Fruit fly (Drosophila melanogaster) whole organism, prepupa: ENCODE data around the gene CG43203.

Source experiments
- Blimp-1 ChIP-seq: fragments of 200-800 bp; sonication (Bioruptor generic); optimal IDR thresholded peaks from 3 replicates; lab custom pipeline; 2017; ENCODE audit warnings: missing biosample characterization, missing genetic modification characterization, mild to moderate bottlenecking, moderate library complexity, missing genetic modification reagents
- CG10631 ChIP-seq: fragments of 200-800 bp; sonication (Bioruptor generic); optimal IDR thresholded peaks from 2 replicates; lab custom pipeline; 2016; ENCODE audit warnings: missing biosample characterization, missing genetic modification characterization
- CG15336 ChIP-seq: fragments of 200-800 bp; sonication (Bioruptor generic); IDR thresholded peaks from 2 replicates; pipeline ENCODE4 v1.3.6; 2022; ENCODE audit warnings: missing biosample characterization, missing genetic modification characterization
- CG32006 ChIP-seq: fragments of 200-800 bp; sonication (Bioruptor generic); optimal IDR thresholded peaks from 3 replicates; lab custom pipeline; 2017; ENCODE audit warnings: missing biosample characterization, mild to moderate bottlenecking, missing genetic modification characterization
- CG6276 ChIP-seq: fragments of 200-800 bp; sonication (Bioruptor generic); optimal IDR thresholded peaks from 2 replicates; lab custom pipeline; 2017; ENCODE audit warnings: missing biosample characterization, mild to moderate bottlenecking, missing genetic modification characterization
- CG6854 ChIP-seq: fragments of 200-800 bp; sonication (Bioruptor generic); optimal IDR thresholded peaks from 2 replicates; lab custom pipeline; 2017; ENCODE audit warnings: missing biosample characterization, mild to moderate bottlenecking, missing genetic modification characterization
- CG7368 ChIP-seq: fragments of 200-800 bp; sonication (Bioruptor generic); optimal IDR thresholded peaks from 3 replicates; lab custom pipeline; 2016; ENCODE audit warnings: missing biosample characterization, missing genetic modification characterization
- Ets21C ChIP-seq: fragments of 200-800 bp; sonication (Bioruptor generic); optimal IDR thresholded peaks from 3 replicates; lab custom pipeline; 2016; ENCODE audit warnings: missing biosample characterization, missing genetic modification characterization
- Sox102F ChIP-seq: fragments of 200-800 bp; sonication (Bioruptor generic); optimal IDR thresholded peaks from 2 replicates; lab custom pipeline; 2016; ENCODE audit warnings: missing biosample characterization, mild to moderate bottlenecking, missing genetic modification characterization
- dsx ChIP-seq: fragments of 200-800 bp; optimal IDR thresholded peaks from 3 replicates; lab custom pipeline; 2019; ENCODE audit warnings: missing biosample characterization, mild to moderate bottlenecking, missing genetic modification characterization, moderate library complexity; ENCODE audit not compliant: poor library complexity, severe bottlenecking
- ss ChIP-seq, 2 experiments: fragments of 200-800 bp; sonication (Bioruptor generic); optimal IDR thresholded peaks; 2 replicates in 1 of 2; 3 replicates in 1 of 2; lab custom pipeline; 2017 to 2018; ENCODE audit warnings: mild to moderate bottlenecking in 2 of 2, missing biosample characterization in 2 of 2, missing genetic modification characterization in 2 of 2, moderate library complexity in 1 of 2
- svp ChIP-seq: fragments of 200-800 bp; sonication (Bioruptor generic); peaks from one replicate; lab custom pipeline; 2016; ENCODE audit warnings: missing biosample characterization, missing genetic modification characterization
- topi ChIP-seq: fragments of 200-800 bp; sonication (Bioruptor generic); optimal IDR thresholded peaks from 3 replicates; lab custom pipeline; 2016; ENCODE audit warnings: missing biosample characterization, missing genetic modification characterization

DNA sequence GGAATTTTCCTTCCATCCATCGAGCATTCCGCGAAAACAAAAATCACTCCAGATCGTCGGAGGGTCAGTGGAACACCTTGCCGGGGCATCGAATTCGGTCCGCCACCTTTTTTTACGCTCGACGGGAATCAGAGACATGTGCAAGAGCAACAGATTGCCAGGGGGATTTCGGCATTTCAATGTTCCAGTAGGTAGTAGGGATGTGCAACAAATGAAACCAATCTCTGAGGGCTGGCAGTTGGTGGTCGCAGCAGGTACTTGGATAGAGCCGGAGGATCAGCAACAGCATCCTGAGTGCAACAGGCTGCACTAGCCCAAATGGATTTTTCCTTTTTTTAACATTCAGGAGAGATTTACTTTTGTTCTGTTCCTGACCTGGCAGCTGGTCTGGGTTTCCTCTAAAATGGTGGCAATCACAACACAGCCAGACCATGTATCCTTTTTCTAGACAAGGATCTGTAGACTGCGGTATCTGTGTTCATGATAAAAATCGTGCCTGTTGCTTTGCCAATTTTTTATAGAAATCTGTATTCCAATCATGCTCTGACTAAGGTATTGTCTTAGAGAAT, 3.4 kb upstream of the CG43203 start:
- TF ChIP-seq CG10631 (GFP tag; lab: Kevin White, UChicago): no peak
- TF ChIP-seq Sox102F: no peak
- no peak for TF ChIP-seq Blimp-1 (GFP tag; lab: Kevin White, UChicago)
- no peak for TF ChIP-seq CG6276 (GFP tag; lab: Kevin White, UChicago)
- no peak for TF ChIP-seq svp (GFP tag; lab: Kevin White, UChicago)
- no peak for TF ChIP-seq topi (GFP tag; lab: Kevin White, UChicago)
- no peak for TF ChIP-seq CG15336 (GFP tag; lab: Robert Waterston, UW)
- TF ChIP-seq CG6854 (GFP tag; lab: Kevin White, UChicago): no peak
- no peak for TF ChIP-seq dsx (GFP tag; lab: Kevin White, UChicago)
- no peak for TF ChIP-seq CG7368
- no peak for TF ChIP-seq ss (GFP tag; optimal IDR thresholded peaks at IDR 0.05; lab: Kevin White, UChicago)
- TF ChIP-seq CG32006 (GFP tag; lab: Kevin White, UChicago): no peak
- no peak for TF ChIP-seq Ets21C
